Worm (Caenorhabditis elegans) whole organism, L4/young adult: ENCODE measurements around the gene C01G6.2.

Source experiments
- W03F9.2 ChIP-seq: fragments of 150-350 bp; optimal IDR thresholded peaks from 2 replicates; lab custom pipeline; 2014; ENCODE audit warnings: missing biosample characterization, missing genetic modification characterization
- dao-5 ChIP-seq: sonication (generic microtip); optimal IDR thresholded peaks from 2 replicates; lab custom pipeline; 2016; ENCODE audit warnings: missing genotype, missing genetic modification characterization, moderate library complexity, missing compliant biosample characterization
- him-1 ChIP-seq: sonication (generic microtip); optimal IDR thresholded peaks from 2 replicates; lab custom pipeline; 2016; ENCODE audit warnings: missing genotype, missing genetic modification reagents, missing genetic modification characterization, missing compliant biosample characterization

DNA sequence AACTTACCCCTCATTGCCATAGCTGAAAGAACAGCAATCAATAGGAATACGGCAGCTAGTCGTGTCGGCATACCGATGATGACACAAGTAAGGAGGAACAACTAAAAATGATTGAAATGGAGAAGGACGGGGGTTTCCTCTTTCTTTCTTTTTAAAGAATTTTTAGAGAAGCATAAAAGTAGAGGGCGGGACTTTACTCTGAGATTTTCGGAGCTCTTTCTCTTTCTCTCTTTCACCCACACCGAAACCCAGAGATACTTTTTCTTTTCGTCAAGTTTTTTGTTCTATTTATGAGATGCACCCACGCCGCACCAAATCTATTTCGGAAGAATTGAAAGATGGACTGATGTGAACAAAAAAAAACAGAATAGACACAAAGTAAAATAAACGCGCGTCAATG lies 20.2 kb upstream of the C01G6.2 start, which contains the start of gene T26C5.5:
- no peak for TF ChIP-seq dao-5
- no peak for TF ChIP-seq W03F9.2 (tag; lab: Kevin White, UChicago)
- TF ChIP-seq him-1, result no peak
